Fruit fly (Drosophila melanogaster): ENCODE data around the gene CG32079.

DNA sequence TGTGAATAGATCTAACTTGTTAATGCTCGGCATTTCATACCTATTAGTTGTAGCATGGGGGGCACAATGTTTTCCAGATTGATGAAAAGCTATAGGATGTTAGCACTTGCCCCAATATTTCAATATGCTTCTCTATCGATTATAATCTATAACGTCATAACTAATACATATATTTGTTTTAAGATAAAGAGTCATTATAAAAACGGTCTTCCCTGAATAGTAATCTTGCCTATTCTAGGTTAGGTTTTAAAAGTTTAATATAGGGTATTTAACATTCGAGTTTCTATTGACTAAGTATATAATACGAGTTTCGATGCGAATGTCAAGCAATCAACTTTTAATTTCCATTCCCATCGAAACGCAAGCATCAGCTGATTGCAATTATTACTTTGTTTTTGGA, 35.8 kb downstream of the CG32079 start, which contains the start of the genes CG6321 and Blos2:
- TF ChIP-seq dac (GFP tag; optimal IDR thresholded peaks at IDR 0.05) (peak; percentile 13), CG6854 (GFP tag; optimal IDR thresholded peaks at IDR 0.05) (peak; percentile 19), Gug (GFP tag; IDR thresholded peaks at IDR 0.05) (peak; percentile 41), CG1621 (tag; optimal IDR thresholded peaks at IDR 0.05) (no peak), CG34406 (GFP tag; optimal IDR thresholded peaks at IDR 0.05) (peak; percentile 74), Hr39 (GFP tag; optimal IDR thresholded peaks at IDR 0.05) (peak; percentile 65), Hr38 (GFP tag; optimal IDR thresholded peaks at IDR 0.05) (no peak)
